Fruit fly (Drosophila melanogaster) whole organism, embryonic: Measurements from ENCODE around the gene Lgr1.

Experiments used
- Adf1 ChIP-seq: fragments of 200-800 bp; sonication (Bioruptor generic); IDR thresholded peaks from 2 replicates; pipeline ENCODE4 v1.3.6; 2022; ENCODE audit warnings: missing biosample characterization, missing genetic modification characterization
- BtbVII ChIP-seq: fragments of 200-800 bp; sonication (Bioruptor generic); optimal IDR thresholded peaks from 3 replicates; lab custom pipeline; 2017; ENCODE audit warnings: missing biosample characterization, mild to moderate bottlenecking, missing genetic modification characterization
- CG11504 ChIP-seq: fragments of 200-800 bp; sonication (Bioruptor generic); optimal IDR thresholded peaks from 3 replicates; lab custom pipeline; 2019; ENCODE audit warnings: missing biosample characterization, mild to moderate bottlenecking, missing genetic modification characterization, moderate library complexity
- CG12391 ChIP-seq: fragments of 200-800 bp; sonication (Bioruptor generic); optimal IDR thresholded peaks from 3 replicates; lab custom pipeline; 2018; ENCODE audit warnings: missing biosample characterization, mild to moderate bottlenecking, missing genetic modification characterization, moderate library complexity
- CG13894 ChIP-seq: fragments of 200-800 bp; sonication (Bioruptor generic); optimal IDR thresholded peaks from 3 replicates; lab custom pipeline; 2018; ENCODE audit warnings: missing biosample characterization, mild to moderate bottlenecking, missing genetic modification characterization, moderate library complexity
- CG14050 ChIP-seq: fragments of 200-800 bp; sonication (Bioruptor generic); IDR thresholded peaks from 3 replicates; pipeline ENCODE4 v1.3.6; 2022; ENCODE audit warnings: missing biosample characterization, missing genetic modification characterization
- CG14441 ChIP-seq: fragments of 200-800 bp; sonication (Bioruptor generic); IDR thresholded peaks from 2 replicates; pipeline ENCODE4 v1.3.6; 2022; ENCODE audit warnings: missing biosample characterization, missing genetic modification characterization
- CG15479 ChIP-seq: fragments of 200-800 bp; sonication (Bioruptor generic); optimal IDR thresholded peaks from 3 replicates; lab custom pipeline; 2019; ENCODE audit warnings: missing biosample characterization, mild to moderate bottlenecking, missing genetic modification characterization, moderate library complexity
- CG15514 ChIP-seq: fragments of 200-800 bp; sonication (Bioruptor generic); optimal IDR thresholded peaks from 3 replicates; lab custom pipeline; 2017; ENCODE audit warnings: missing biosample characterization, missing genetic modification characterization, mild to moderate bottlenecking, moderate library complexity, missing genetic modification reagents
- CG17359 ChIP-seq: fragments of 200-800 bp; sonication (Bioruptor generic); optimal IDR thresholded peaks from 3 replicates; lab custom pipeline; 2018; ENCODE audit warnings: missing biosample characterization, mild to moderate bottlenecking, missing genetic modification characterization, moderate library complexity
- CG18599 ChIP-seq: fragments of 200-800 bp; sonication (Bioruptor generic); optimal IDR thresholded peaks from 3 replicates; lab custom pipeline; 2017; ENCODE audit warnings: missing biosample characterization, missing genetic modification characterization, mild to moderate bottlenecking, moderate library complexity, missing genetic modification reagents
- CG3281 ChIP-seq: fragments of 200-800 bp; sonication (Bioruptor generic); optimal IDR thresholded peaks from 3 replicates; lab custom pipeline; 2017; ENCODE audit warnings: missing biosample characterization, mild to moderate bottlenecking, missing genetic modification characterization
- CG8388 ChIP-seq: fragments of 200-800 bp; sonication (Bioruptor generic); optimal IDR thresholded peaks from 2 replicates; lab custom pipeline; 2019; ENCODE audit warnings: missing biosample characterization, mild to moderate bottlenecking, missing genetic modification characterization, moderate library complexity
- CG9817 ChIP-seq: fragments of 200-800 bp; sonication (Bioruptor generic); optimal IDR thresholded peaks from 2 replicates; lab custom pipeline; 2018; ENCODE audit warnings: missing biosample characterization, mild to moderate bottlenecking, missing genetic modification characterization, moderate library complexity
- CG9932 ChIP-seq: fragments of 200-800 bp; sonication (Bioruptor generic); IDR thresholded peaks from 2 replicates; pipeline ENCODE4 v1.3.6; 2022; ENCODE audit warnings: missing biosample characterization, missing genetic modification characterization
- Drgx ChIP-seq: fragments of 200-800 bp; sonication (Bioruptor generic); IDR thresholded peaks from 2 replicates; pipeline ENCODE4 v1.3.6; 2022; ENCODE audit warnings: missing biosample characterization, missing genetic modification characterization
- E2f2 ChIP-seq: fragments of 200-800 bp; sonication (Bioruptor generic); IDR thresholded peaks from 2 replicates; pipeline ENCODE4 v1.3.6; 2022; ENCODE audit warnings: missing biosample characterization, missing genetic modification characterization
- Gug ChIP-seq: fragments of 200-800 bp; sonication (Bioruptor generic); IDR thresholded peaks from 4 replicates; pipeline ENCODE4 v1.3.6; 2022; ENCODE audit warnings: missing biosample characterization, missing genetic modification characterization
- HHEX ChIP-seq: fragments of 200-800 bp; sonication (Bioruptor generic); optimal IDR thresholded peaks from 3 replicates; lab custom pipeline; 2017; ENCODE audit warnings: missing biosample characterization, mild to moderate bottlenecking, missing genetic modification characterization, missing genetic modification reagents
- Hmr ChIP-seq: fragments of 200-800 bp; sonication (Bioruptor generic); optimal IDR thresholded peaks from 3 replicates; lab custom pipeline; 2017; ENCODE audit warnings: mild to moderate bottlenecking, missing biosample characterization, missing genetic modification reagents, missing genetic modification characterization
- Lim3 ChIP-seq: fragments of 200-800 bp; sonication (Bioruptor generic); IDR thresholded peaks from 2 replicates; pipeline ENCODE4 v1.3.6; 2022; ENCODE audit warnings: missing biosample characterization, missing genetic modification characterization
- Meics ChIP-seq: fragments of 200-800 bp; sonication (Bioruptor generic); optimal IDR thresholded peaks from 2 replicates; lab custom pipeline; 2017; ENCODE audit warnings: missing biosample characterization, mild to moderate bottlenecking, missing genetic modification characterization
- Nf-YC ChIP-seq: fragments of 200-800 bp; optimal IDR thresholded peaks from 3 replicates; lab custom pipeline; 2019; ENCODE audit warnings: missing biosample characterization, mild to moderate bottlenecking, missing genetic modification characterization, moderate library complexity
- Oli ChIP-seq: fragments of 200-800 bp; sonication (Bioruptor generic); optimal IDR thresholded peaks from 2 replicates; lab custom pipeline; 2018; ENCODE audit warnings: missing biosample characterization, mild to moderate bottlenecking, missing genetic modification characterization, moderate library complexity
- Pdp1 ChIP-seq, 2 experiments: fragments of 200-800 bp; sonication (Bioruptor generic); optimal IDR thresholded peaks; 3 replicates each; lab custom pipeline; 2016; ENCODE audit warnings: missing biosample characterization in 2 of 2, missing genetic modification characterization in 2 of 2, mild to moderate bottlenecking in 1 of 2, moderate library complexity in 1 of 2
- Six4 ChIP-seq: fragments of 200-800 bp; sonication (Bioruptor generic); optimal IDR thresholded peaks from 2 replicates; lab custom pipeline; 2016; ENCODE audit warnings: missing biosample characterization, missing genetic modification characterization
- Sox102F ChIP-seq: fragments of 200-800 bp; sonication (Bioruptor generic); optimal IDR thresholded peaks from 2 replicates; lab custom pipeline; 2018; ENCODE audit warnings: missing biosample characterization, mild to moderate bottlenecking, missing genetic modification characterization, moderate library complexity
- Tbp ChIP-seq: fragments of >200 bp; optimal IDR thresholded peaks from 2 replicates; lab custom pipeline; 2018; ENCODE audit warnings: missing biosample characterization, missing genetic modification characterization
- Xbp1 ChIP-seq: fragments of 200-800 bp; sonication (Bioruptor generic); optimal IDR thresholded peaks from 3 replicates; lab custom pipeline; 2016; ENCODE audit warnings: missing biosample characterization, mild to moderate bottlenecking, missing genetic modification characterization
- Xrp1 ChIP-seq: fragments of 200-800 bp; sonication (Bioruptor generic); IDR thresholded peaks from 2 replicates; pipeline ENCODE4 v1.3.6; 2022; ENCODE audit warnings: missing biosample characterization, missing genetic modification characterization
- YL-1 ChIP-seq: fragments of 200-800 bp; sonication (Bioruptor generic); optimal IDR thresholded peaks from 3 replicates; lab custom pipeline; 2017; ENCODE audit warnings: missing biosample characterization, mild to moderate bottlenecking, missing genetic modification characterization
- ci ChIP-seq: fragments of 200-800 bp; sonication (Bioruptor generic); IDR thresholded peaks from 3 replicates; pipeline ENCODE4 v1.3.6; 2022; ENCODE audit warnings: missing biosample characterization, missing genetic modification characterization
- esg ChIP-seq: fragments of 200-800 bp; sonication (Bioruptor generic); conservative IDR thresholded peaks from 2 replicates; pipeline ENCODE4 v1.3.6; 2022; ENCODE audit warnings: missing biosample characterization, missing genetic modification characterization
- fd3F ChIP-seq: fragments of 200-800 bp; sonication (Bioruptor generic); optimal IDR thresholded peaks from 2 replicates; lab custom pipeline; 2018; ENCODE audit warnings: missing biosample characterization, mild to moderate bottlenecking, missing genetic modification characterization, moderate library complexity
- gem ChIP-seq: fragments of 200-800 bp; sonication (Bioruptor generic); optimal IDR thresholded peaks from 2 replicates; lab custom pipeline; 2019; ENCODE audit warnings: missing biosample characterization, mild to moderate bottlenecking, missing genetic modification characterization, moderate library complexity
- hth ChIP-seq: fragments of >200 bp; optimal IDR thresholded peaks from 2 replicates; lab custom pipeline; 2017; ENCODE audit warnings: inconsistent platforms
- insv ChIP-seq, 2 experiments: fragments of 200-800 bp; sonication (Bioruptor generic); optimal IDR thresholded peaks; 3 replicates each; lab custom pipeline; 2016 to 2018; ENCODE audit warnings: missing biosample characterization in 2 of 2, missing genetic modification characterization in 2 of 2
- jumu ChIP-seq: fragments of 200-800 bp; sonication (Bioruptor generic); optimal IDR thresholded peaks from 3 replicates; lab custom pipeline; 2016; ENCODE audit warnings: missing biosample characterization, missing genetic modification characterization
- lilli ChIP-seq: fragments of 200-800 bp; sonication (Bioruptor generic); optimal IDR thresholded peaks from 3 replicates; lab custom pipeline; 2016; ENCODE audit warnings: missing biosample characterization, missing genetic modification characterization
- nmo ChIP-seq: fragments of 200-800 bp; sonication (Bioruptor generic); optimal IDR thresholded peaks from 2 replicates; lab custom pipeline; 2018; ENCODE audit warnings: missing biosample characterization, mild to moderate bottlenecking, missing genetic modification characterization, moderate library complexity
- pnt ChIP-seq: fragments of 200-800 bp; sonication (Bioruptor generic); optimal IDR thresholded peaks from 3 replicates; lab custom pipeline; 2016; ENCODE audit warnings: missing biosample characterization, missing genetic modification characterization
- pum ChIP-seq: fragments of 200-800 bp; sonication (Bioruptor generic); optimal IDR thresholded peaks from 2 replicates; lab custom pipeline; 2016; ENCODE audit warnings: missing biosample characterization, missing genetic modification characterization
- pzg ChIP-seq: fragments of 200-800 bp; sonication (Bioruptor generic); optimal IDR thresholded peaks from 3 replicates; lab custom pipeline; 2018; ENCODE audit warnings: missing biosample characterization, mild to moderate bottlenecking, missing genetic modification characterization, moderate library complexity
- sisA ChIP-seq: fragments of 200-800 bp; sonication (Bioruptor generic); IDR thresholded peaks from 2 replicates; pipeline ENCODE4 v1.3.6; 2022; ENCODE audit warnings: missing biosample characterization, missing genetic modification characterization
- slbo ChIP-seq: fragments of 200-800 bp; sonication (Bioruptor generic); IDR thresholded peaks from 2 replicates; pipeline ENCODE4 v1.3.6; 2022; ENCODE audit warnings: missing biosample characterization, missing genetic modification characterization
- tin ChIP-seq: fragments of 200-800 bp; sonication (Bioruptor generic); optimal IDR thresholded peaks from 3 replicates; lab custom pipeline; 2016; ENCODE audit warnings: missing biosample characterization, missing genetic modification characterization
- ttk ChIP-seq: fragments of 200-800 bp; sonication (Bioruptor generic); IDR thresholded peaks from 2 replicates; pipeline ENCODE4 v2.1.2; 2022; ENCODE audit warnings: missing biosample characterization, missing genetic modification characterization
- tup ChIP-seq: fragments of 200-800 bp; sonication (Bioruptor generic); optimal IDR thresholded peaks from 2 replicates; lab custom pipeline; 2016; ENCODE audit warnings: missing biosample characterization, mild to moderate bottlenecking, missing genetic modification characterization, moderate library complexity
- unpg ChIP-seq: fragments of 200-800 bp; sonication (Bioruptor generic); optimal IDR thresholded peaks from 3 replicates; lab custom pipeline; 2018; ENCODE audit warnings: missing biosample characterization, mild to moderate bottlenecking, missing genetic modification characterization, moderate library complexity

Gene Lgr1

dm6 chr3R:17776104-17776589 is 50.6 kb downstream of the Lgr1 start (continued):
- no peak for TF ChIP-seq Xrp1
- no peak for TF ChIP-seq Lim3 (GFP tag; lab: Robert Waterston, UW)
- TF ChIP-seq pnt (GFP tag; lab: Kevin White, UChicago): no peak
- peak; percentile 86 for TF ChIP-seq Adf1 (GFP tag; lab: Robert Waterston, UW)
- peak; percentile 13 for TF ChIP-seq CG18599 (GFP tag; lab: Kevin White, UChicago)
- peak; percentile 4; the same call in 1 of the 2 replicates for TF ChIP-seq slbo (GFP tag; lab: Robert Waterston, UW)
- TF ChIP-seq CG11504 (tag; lab: Kevin White, UChicago): no peak
- no peak for TF ChIP-seq CG15479 (GFP tag; lab: Kevin White, UChicago)
- TF ChIP-seq BtbVII: no peak
- TF ChIP-seq jumu (GFP tag; lab: Kevin White, UChicago): no peak
- TF ChIP-seq hth: no peak

- TF ChIP-seq CG15514: peak; percentile 15
- peak; percentile 41 for TF ChIP-seq Meics (GFP tag; lab: Kevin White, UChicago)
- TF ChIP-seq HHEX (GFP tag; lab: Kevin White, UChicago): peak; percentile 10
- TF ChIP-seq Drgx (GFP tag; lab: Robert Waterston, UW): no peak
- peak; percentile 3 for TF ChIP-seq pum (GFP tag; lab: Kevin White, UChicago)
- no peak for TF ChIP-seq insv (GFP tag; optimal IDR thresholded peaks at IDR 0.05; lab: Kevin White, UChicago)
- peak; percentile 16 for TF ChIP-seq Nf-YC (tag; lab: Kevin White, UChicago)
- peak; percentile 61 for TF ChIP-seq CG9932
- TF ChIP-seq CG14050 (GFP tag; lab: Robert Waterston, UW): no peak
- TF ChIP-seq gem: peak; percentile 50
- TF ChIP-seq ttk (GFP tag; lab: Robert Waterston, UW): peak; percentile 17; the same call in 1 of the 2 replicates
- TF ChIP-seq CG12391 (tag; lab: Kevin White, UChicago): peak; percentile 1
- peak; percentile 59; the same call in 3 of the 4 replicates for TF ChIP-seq Gug (GFP tag; lab: Robert Waterston, UW)
- TF ChIP-seq CG8388: no peak
- TF ChIP-seq CG9817 (tag; lab: Kevin White, UChicago): peak; percentile 26
- TF ChIP-seq CG17359 (tag; lab: Kevin White, UChicago): peak; percentile 18
- TF ChIP-seq pzg (GFP tag; lab: Kevin White, UChicago): peak; percentile 1
- peak in 1 of 2 experiments; percentile 19 for TF ChIP-seq Pdp1 (GFP tag; optimal IDR thresholded peaks at IDR 0.05; lab: Kevin White, UChicago)
- TF ChIP-seq tin (GFP tag; lab: Kevin White, UChicago): peak; percentile 23
- TF ChIP-seq CG13894 (tag; lab: Kevin White, UChicago): peak; percentile 7
- no peak for TF ChIP-seq tup (GFP tag; lab: Kevin White, UChicago)
- TF ChIP-seq ci (GFP tag; lab: Robert Waterston, UW): peak; percentile 54; the same call in 1 of the 3 replicates
- peak; percentile 40 for TF ChIP-seq Sox102F (GFP tag; lab: Kevin White, UChicago)
- peak; percentile 33; the same call in 1 of the 2 replicates for TF ChIP-seq CG14441 (GFP tag; lab: Robert Waterston, UW)
- peak; percentile 6 for TF ChIP-seq nmo (GFP tag; lab: Kevin White, UChicago)
- peak; percentile 26 for TF ChIP-seq lilli
- TF ChIP-seq CG3281 (GFP tag; lab: Kevin White, UChicago): peak; percentile 37
- no peak for TF ChIP-seq E2f2 (GFP tag; lab: Robert Waterston, UW)
- no peak for TF ChIP-seq fd3F
- TF ChIP-seq unpg: peak; percentile 7
- TF ChIP-seq Tbp (GFP tag; lab: Kevin White, UChicago): no peak
- peak; percentile 18 for TF ChIP-seq Six4
- peak; percentile 33 for TF ChIP-seq Oli (tag; lab: Kevin White, UChicago)
- 0 out of 2 replicates have a peak, but pooled peaks have one; percentile 10 for TF ChIP-seq sisA
- peak; percentile 28 for TF ChIP-seq Hmr (GFP tag; lab: Kevin White, UChicago)
- TF ChIP-seq Xbp1 (GFP tag; lab: Kevin White, UChicago): peak; percentile 43
- TF ChIP-seq YL-1 (GFP tag; lab: Kevin White, UChicago): peak; percentile 5
- TF ChIP-seq esg (GFP tag; lab: Robert Waterston, UW): 0 out of 2 replicates have a peak, but pooled peaks have one; percentile 12
Measured at dm6 chr3R:17776952-17777407, 51.4 kb downstream of the Lgr1 start.
